Fruit fly (Drosophila melanogaster): Measurements from ENCODE around the gene Noc1.

Gene Noc1

DNA sequence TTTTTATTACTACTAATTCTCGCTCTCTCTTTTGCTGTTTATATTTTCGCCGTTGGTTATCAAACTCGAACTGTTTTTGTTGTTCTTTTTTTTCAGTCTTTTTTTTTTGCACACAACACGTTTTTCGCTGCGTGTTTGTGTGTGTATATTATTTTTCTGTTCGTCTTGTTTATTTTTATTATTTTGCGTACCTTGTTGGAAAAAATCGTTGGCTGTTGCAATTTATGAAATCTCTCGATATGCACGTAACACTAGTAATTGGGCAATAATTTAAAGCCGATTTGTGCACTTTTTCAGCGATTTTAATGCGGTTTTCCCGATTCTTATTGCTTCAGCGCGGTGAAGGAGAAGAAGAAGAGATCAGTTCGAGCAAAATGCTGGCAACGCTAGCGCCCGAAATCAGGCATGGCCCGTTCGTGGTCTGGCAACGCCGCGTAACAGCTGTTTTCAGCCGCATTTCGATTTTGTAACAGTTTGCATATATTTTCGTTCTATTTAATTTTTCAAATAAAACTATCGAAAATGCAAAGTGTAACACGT, 45.9 kb downstream of the Noc1 start, which contains the start of the genes FoxK and mRpL2 (continued):
- TF ChIP-seq CG11696 (GFP tag; IDR thresholded peaks at IDR 0.05) (no peak), CG17912 (GFP tag; optimal IDR thresholded peaks at IDR 0.05) (peak; percentile 26), mam (GFP tag; optimal IDR thresholded peaks at IDR 0.05) (peak; percentile 21), wdn (GFP tag; IDR thresholded peaks at IDR 0.05) (no peak), CG1024 (GFP tag; IDR thresholded peaks at IDR 0.05) (no peak), CG10462 (GFP tag; optimal IDR thresholded peaks at IDR 0.05) (no peak), CG2129 (GFP tag; IDR thresholded peaks at IDR 0.05; ENCODE audit: partially characterized antibody) (no peak), cad (GFP tag; optimal IDR thresholded peaks at IDR 0.05) (no peak), yki (optimal IDR thresholded peaks at IDR 0.05) (no peak), B-H1 (GFP tag; IDR thresholded peaks at IDR 0.05) (no peak), CG12744 (GFP tag; optimal IDR thresholded peaks at IDR 0.05) (no peak), lab (GFP tag; optimal IDR thresholded peaks at IDR 0.05) (no peak), maf-S (GFP tag; optimal IDR thresholded peaks at IDR 0.05) (no peak), zf30C (GFP tag; optimal IDR thresholded peaks at IDR 0.05) (peak; percentile 30), MBD-R2 (GFP tag; IDR thresholded peaks at IDR 0.05) (peak; percentile 89), abd-A (tag; optimal IDR thresholded peaks at IDR 0.05) (no peak), CG11398 (GFP tag; optimal IDR thresholded peaks at IDR 0.05) (no peak), Hey (tag; optimal IDR thresholded peaks at IDR 0.05) (no peak), mld (GFP tag; IDR thresholded peaks at IDR 0.05; ENCODE audit: partially characterized antibody) (no peak), CG10979 (tag; optimal IDR thresholded peaks at IDR 0.05) (no peak), pfk (GFP tag; optimal IDR thresholded peaks at IDR 0.05) (no peak), CG17359 (tag; optimal IDR thresholded peaks at IDR 0.05) (no peak), tin (GFP tag; optimal IDR thresholded peaks at IDR 0.05) (no peak), kay (GFP tag; optimal IDR thresholded peaks at IDR 0.05) (no peak), CG4360 (GFP tag; IDR thresholded peaks at IDR 0.05) (no peak), Doc2 (GFP tag; IDR thresholded peaks at IDR 0.05) (no peak), CG12942 (GFP tag; optimal IDR thresholded peaks at IDR 0.05) (no peak), dpn (GFP tag; optimal IDR thresholded peaks at IDR 0.05) (no peak), pros (GFP tag; optimal IDR thresholded peaks at IDR 0.05) (no peak), ham (GFP tag; IDR thresholded peaks at IDR 0.05) (no peak), scrt (GFP tag; optimal IDR thresholded peaks at IDR 0.05) (no peak), CG14860 (GFP tag; IDR thresholded peaks at IDR 0.05; ENCODE audit: partially characterized antibody) (no peak), CG1233 (GFP tag; optimal IDR thresholded peaks at IDR 0.05) (no peak), fd64A (GFP tag; optimal IDR thresholded peaks at IDR 0.05) (no peak), NK7.1 (GFP tag; optimal IDR thresholded peaks at IDR 0.05) (no peak), ssp (GFP tag; IDR thresholded peaks at IDR 0.05) (no peak), gt (GFP tag; IDR thresholded peaks at IDR 0.05) (no peak), ara (GFP tag; IDR thresholded peaks at IDR 0.05) (no peak), Dll (GFP tag; IDR thresholded peaks at IDR 0.05; ENCODE audit: partially characterized antibody) (0 out of 4 replicates have a peak, but pooled peaks have one; percentile 40), CG17385 (GFP tag; optimal IDR thresholded peaks at IDR 0.05) (peak; percentile 99), ems (GFP tag; optimal IDR thresholded peaks at IDR 0.05) (no peak), CG1647 (GFP tag; optimal IDR thresholded peaks at IDR 0.05) (no peak), CG4328 (GFP tag; optimal IDR thresholded peaks at IDR 0.05) (no peak), CG7987 (GFP tag; optimal IDR thresholded peaks at IDR 0.05) (peak; percentile 28), Poxn (GFP tag; IDR thresholded peaks at IDR 0.05) (no peak), gro (GFP tag; optimal IDR thresholded peaks at IDR 0.05) (peak; percentile 18), hth (optimal IDR thresholded peaks at IDR 0.05) (no peak), Kr (GFP tag; optimal IDR thresholded peaks at IDR 0.05) (no peak), CG12071 (GFP tag; optimal IDR thresholded peaks at IDR 0.05) (no peak), Rfx (GFP tag; IDR thresholded peaks at IDR 0.05) (no peak), cato (GFP tag; optimal IDR thresholded peaks at IDR 0.05; ENCODE audit: borderline replicate concordance) (no peak), CG32767 (GFP tag; IDR thresholded peaks at IDR 0.05) (peak; percentile 82)
